Worm (Caenorhabditis elegans) whole organism, L3 larva: Measurements from ENCODE around the gene ula-1.

Experiments
- ZK546.5 ChIP-seq: sonication (generic microtip); optimal IDR thresholded peaks from 2 replicates; lab custom pipeline; 2017; ENCODE audit warnings: missing biosample characterization, missing genetic modification characterization
- ceh-16 ChIP-seq: sonication (generic microtip); optimal IDR thresholded peaks from 2 replicates; lab custom pipeline; 2017; ENCODE audit warnings: missing biosample characterization, missing genetic modification characterization
- fkh-10 ChIP-seq: sonication (generic microtip); optimal IDR thresholded peaks from 2 replicates; lab custom pipeline; 2017; ENCODE audit warnings: missing biosample characterization, missing genetic modification reagents, missing genetic modification characterization
- fos-1 ChIP-seq: fragments of 150-350 bp; optimal IDR thresholded peaks from 2 replicates; lab custom pipeline; 2014; ENCODE audit warnings: missing biosample characterization, missing genetic modification characterization
- lin-39 ChIP-seq: fragments of 150-350 bp; optimal IDR thresholded peaks from 2 replicates; lab custom pipeline; 2018; ENCODE audit warnings: missing biosample characterization, missing genetic modification reagents, missing genetic modification characterization
- nhr-23 ChIP-seq: fragments of 150-350 bp; optimal IDR thresholded peaks from 2 replicates; lab custom pipeline; 2014; ENCODE audit warnings: missing biosample characterization, missing genetic modification reagents, missing genetic modification characterization
- nhr-237 ChIP-seq: fragments of 150-350 bp; optimal IDR thresholded peaks from 2 replicates; lab custom pipeline; 2014; ENCODE audit warnings: missing biosample characterization, missing genetic modification characterization
- skn-1 ChIP-seq: fragments of 150-350 bp; optimal IDR thresholded peaks from 2 replicates; lab custom pipeline; 2014; ENCODE audit warnings: missing biosample characterization, missing genetic modification characterization
- unc-62 ChIP-seq: fragments of 150-350 bp; sonication (generic microtip); optimal IDR thresholded peaks from 4 replicates; lab custom pipeline; 2014; ENCODE audit warnings: missing biosample characterization, missing genetic modification reagents, missing genetic modification characterization

DNA sequence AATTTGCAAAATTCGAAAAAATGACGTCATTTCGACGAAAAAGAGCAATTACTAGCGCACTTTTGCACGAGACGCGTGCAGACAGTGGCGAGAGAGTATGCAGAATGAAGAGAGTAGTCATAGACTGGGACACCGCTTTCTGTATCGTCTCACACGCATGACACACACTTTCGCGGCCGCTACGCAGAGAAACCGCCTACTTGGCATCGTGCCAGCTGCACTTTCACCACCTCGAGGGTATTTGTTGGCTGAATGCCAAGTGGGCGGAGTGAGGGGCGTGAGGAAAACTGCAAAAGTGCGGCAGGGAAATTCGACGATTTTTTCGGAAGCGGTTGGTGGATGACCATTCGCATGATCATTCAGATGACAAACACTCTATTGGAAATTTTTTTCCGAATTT, 20.4 kb downstream of the ula-1 start:
- peak; percentile 76 for TF ChIP-seq ceh-16
- TF ChIP-seq lin-39 (tag; lab: Kevin White, UChicago): peak; percentile 99
- peak; percentile 99 for TF ChIP-seq fkh-10 (GFP tag; lab: Kevin White, UChicago)
- peak; percentile 91 for TF ChIP-seq skn-1 (tag; lab: Kevin White, UChicago)
- TF ChIP-seq unc-62 (GFP tag; lab: Kevin White, UChicago): peak; percentile 97
- peak; percentile 100 for TF ChIP-seq nhr-23 (tag; lab: Kevin White, UChicago)
- TF ChIP-seq fos-1: peak; percentile 97
- no peak for TF ChIP-seq nhr-237 (tag; lab: Kevin White, UChicago)
- peak; percentile 58 for TF ChIP-seq ZK546.5 (tag; lab: Kevin White, UChicago)
